Fruit fly (Drosophila melanogaster) whole organism, embryonic: ENCODE measurements around the gene CG44362.

Experiments used
- Blimp-1 ChIP-seq: fragments of 200-800 bp; sonication (Bioruptor generic); optimal IDR thresholded peaks from 3 replicates; lab custom pipeline; 2018; ENCODE audit warnings: missing biosample characterization, missing genetic modification characterization, mild to moderate bottlenecking, moderate library complexity, missing genetic modification reagents
- CG10147 ChIP-seq: fragments of 200-800 bp; sonication (Bioruptor generic); optimal IDR thresholded peaks from 2 replicates; lab custom pipeline; 2019; ENCODE audit warnings: missing biosample characterization, mild to moderate bottlenecking, missing genetic modification characterization, moderate library complexity
- CG10274 ChIP-seq: fragments of 200-800 bp; sonication (Bioruptor generic); optimal IDR thresholded peaks from 3 replicates; lab custom pipeline; 2017; ENCODE audit warnings: missing biosample characterization, mild to moderate bottlenecking, missing genetic modification characterization
- CG15073 ChIP-seq: fragments of 200-800 bp; sonication (Bioruptor generic); optimal IDR thresholded peaks from 2 replicates; lab custom pipeline; 2016; ENCODE audit warnings: missing biosample characterization, missing genetic modification characterization
- CG15514 ChIP-seq: fragments of 200-800 bp; sonication (Bioruptor generic); optimal IDR thresholded peaks from 3 replicates; lab custom pipeline; 2017; ENCODE audit warnings: missing biosample characterization, missing genetic modification characterization, mild to moderate bottlenecking, moderate library complexity, missing genetic modification reagents
- CG1602 ChIP-seq: fragments of 200-800 bp; sonication (Bioruptor generic); optimal IDR thresholded peaks from 3 replicates; lab custom pipeline; 2016; ENCODE audit warnings: missing biosample characterization, missing genetic modification characterization
- CG17829 ChIP-seq: fragments of 200-800 bp; optimal IDR thresholded peaks from 2 replicates; lab custom pipeline; 2019; ENCODE audit warnings: missing biosample characterization, mild to moderate bottlenecking, missing genetic modification characterization, moderate library complexity
- CG2199 ChIP-seq: fragments of 200-800 bp; sonication (Bioruptor generic); IDR thresholded peaks from 3 replicates; pipeline ENCODE4 v1.3.6; 2022; ENCODE audit warnings: missing biosample characterization, missing genetic modification characterization
- CG31441 ChIP-seq: fragments of 200-800 bp; sonication (Bioruptor generic); IDR thresholded peaks from 2 replicates; pipeline ENCODE4 v1.3.6; 2022; ENCODE audit warnings: missing biosample characterization, missing genetic modification characterization
- CG33213 ChIP-seq: fragments of 200-800 bp; sonication (Bioruptor generic); optimal IDR thresholded peaks from 3 replicates; lab custom pipeline; 2016; ENCODE audit warnings: missing biosample characterization, missing genetic modification characterization
- CG4730 ChIP-seq: fragments of 200-800 bp; sonication (Bioruptor generic); IDR thresholded peaks from 2 replicates; pipeline ENCODE4 v1.3.6; 2022; ENCODE audit warnings: missing biosample characterization, missing genetic modification characterization
- CG5953 ChIP-seq: fragments of 200-800 bp; sonication (Bioruptor generic); IDR thresholded peaks from 2 replicates; pipeline ENCODE4 v1.3.6; 2022; ENCODE audit warnings: missing biosample characterization, missing genetic modification characterization
- CG6254 ChIP-seq: fragments of 200-800 bp; sonication (Bioruptor generic); optimal IDR thresholded peaks from 3 replicates; lab custom pipeline; 2017; ENCODE audit warnings: mild to moderate bottlenecking, missing biosample characterization, missing genetic modification reagents, missing genetic modification characterization
- CG8765 ChIP-seq: fragments of 200-800 bp; sonication (Bioruptor generic); IDR thresholded peaks from 2 replicates; pipeline ENCODE4 v1.3.6; 2022; ENCODE audit warnings: missing biosample characterization, missing genetic modification characterization
- CkIIα-i1 ChIP-seq: fragments of 200-800 bp; sonication (Bioruptor generic); IDR thresholded peaks from 2 replicates; pipeline ENCODE4 v1.3.6; 2022; ENCODE audit warnings: missing biosample characterization, missing genetic modification characterization
- CrebB ChIP-seq: fragments of 200-800 bp; sonication (Bioruptor generic); optimal IDR thresholded peaks from 3 replicates; lab custom pipeline; 2018; ENCODE audit warnings: missing biosample characterization, mild to moderate bottlenecking, missing genetic modification characterization
- Dad ChIP-seq: fragments of 200-800 bp; sonication (Bioruptor generic); optimal IDR thresholded peaks from 3 replicates; lab custom pipeline; 2016; ENCODE audit warnings: missing biosample characterization, missing genetic modification characterization
- Drgx ChIP-seq: fragments of 200-800 bp; sonication (Bioruptor generic); IDR thresholded peaks from 2 replicates; pipeline ENCODE4 v1.3.6; 2022; ENCODE audit warnings: missing biosample characterization, missing genetic modification characterization
- Hr39 ChIP-seq: fragments of >200 bp; optimal IDR thresholded peaks from 2 replicates; lab custom pipeline; 2017
- Lim3 ChIP-seq: fragments of 200-800 bp; sonication (Bioruptor generic); IDR thresholded peaks from 2 replicates; pipeline ENCODE4 v1.3.6; 2022; ENCODE audit warnings: missing biosample characterization, missing genetic modification characterization
- Lpt ChIP-seq: fragments of >200 bp; optimal IDR thresholded peaks from 2 replicates; lab custom pipeline; 2018; ENCODE audit warnings: missing biosample characterization, missing genetic modification characterization
- Max ChIP-seq: fragments of 200-800 bp; sonication (Bioruptor generic); optimal IDR thresholded peaks from 2 replicates; lab custom pipeline; 2016; ENCODE audit warnings: missing biosample characterization, mild to moderate bottlenecking, missing genetic modification characterization
- Med ChIP-seq: fragments of 200-800 bp; sonication (Bioruptor generic); peaks from one replicate; lab custom pipeline; 2016; ENCODE audit warnings: missing biosample characterization, missing genetic modification characterization, mild to moderate bottlenecking, inconsistent platforms, moderate library complexity
- Mrtf ChIP-seq: fragments of 200-800 bp; sonication (Bioruptor generic); IDR thresholded peaks from 3 replicates; pipeline ENCODE4 v1.3.6; 2022; ENCODE audit warnings: missing biosample characterization, missing genetic modification characterization
- Oli ChIP-seq: fragments of 200-800 bp; sonication (Bioruptor generic); optimal IDR thresholded peaks from 2 replicates; lab custom pipeline; 2018; ENCODE audit warnings: missing biosample characterization, mild to moderate bottlenecking, missing genetic modification characterization, moderate library complexity
- Stat92E ChIP-seq, 3 experiments: fragments of >200 bp in 2 of 3; fragments of 200-800 bp in 1 of 3; sonication (Bioruptor generic) in 1 of 3; optimal IDR thresholded peaks; 2 replicates each; lab custom pipeline; 2017 to 2019; ENCODE audit warnings: missing biosample characterization in 3 of 3, missing genetic modification characterization in 3 of 3, mild to moderate bottlenecking in 1 of 3, moderate library complexity in 1 of 3
- Xrp1 ChIP-seq: fragments of 200-800 bp; sonication (Bioruptor generic); IDR thresholded peaks from 2 replicates; pipeline ENCODE4 v1.3.6; 2022; ENCODE audit warnings: missing biosample characterization, missing genetic modification characterization
- ap ChIP-seq: fragments of 200-800 bp; sonication (Bioruptor generic); IDR thresholded peaks from 2 replicates; pipeline ENCODE4 v1.3.6; 2022; ENCODE audit warnings: missing biosample characterization, missing genetic modification characterization
- ara ChIP-seq: fragments of 200-800 bp; sonication (Bioruptor generic); IDR thresholded peaks from 2 replicates; pipeline ENCODE4 v1.3.6; 2022; ENCODE audit warnings: missing biosample characterization, missing genetic modification characterization
- br ChIP-seq: fragments of >200 bp; optimal IDR thresholded peaks from 2 replicates; lab custom pipeline; 2017
- cato ChIP-seq: fragments of 200-800 bp; sonication (Bioruptor generic); optimal IDR thresholded peaks from 2 replicates; lab custom pipeline; 2016; ENCODE audit warnings: missing biosample characterization, missing genetic modification characterization, borderline replicate concordance
- chif ChIP-seq, 2 experiments: fragments of 200-800 bp; sonication (Bioruptor generic); optimal IDR thresholded peaks; 3 replicates each; lab custom pipeline; 2016; ENCODE audit warnings: missing biosample characterization in 2 of 2, missing genetic modification characterization in 2 of 2
- corto ChIP-seq: fragments of 200-800 bp; sonication (Bioruptor generic); optimal IDR thresholded peaks from 2 replicates; lab custom pipeline; 2016; ENCODE audit warnings: missing biosample characterization, mild to moderate bottlenecking, missing genetic modification characterization, moderate library complexity
- dmrt99B ChIP-seq: fragments of 200-800 bp; sonication (Bioruptor generic); optimal IDR thresholded peaks from 2 replicates; lab custom pipeline; 2018; ENCODE audit warnings: missing biosample characterization, mild to moderate bottlenecking, missing genetic modification characterization, moderate library complexity
- dysf ChIP-seq: fragments of 200-800 bp; sonication (Bioruptor generic); IDR thresholded peaks from 3 replicates; pipeline ENCODE4 v1.3.6; 2022; ENCODE audit warnings: missing biosample characterization, missing genetic modification characterization
- eve ChIP-seq, 2 experiments: fragments of >200 bp; optimal IDR thresholded peaks; 2 replicates each; lab custom pipeline; 2017; ENCODE audit warnings: missing biosample characterization in 2 of 2, missing genetic modification characterization in 2 of 2
- nom ChIP-seq: fragments of 200-800 bp; sonication (Bioruptor generic); optimal IDR thresholded peaks from 2 replicates; lab custom pipeline; 2017; ENCODE audit warnings: missing biosample characterization, missing genetic modification characterization, mild to moderate bottlenecking, moderate library complexity, missing genetic modification reagents
- otp ChIP-seq: fragments of 200-800 bp; sonication (Bioruptor generic); IDR thresholded peaks from 3 replicates; pipeline ENCODE4, ENCODE4 v1.3.6; 2022; ENCODE audit warnings: missing biosample characterization, missing genetic modification characterization
- prd ChIP-seq, 3 experiments: fragments of >200 bp in 2 of 3; fragments of 200-800 bp in 1 of 3; sonication (Bioruptor generic) in 1 of 3; optimal IDR thresholded peaks in 2 of 3; IDR thresholded peaks in 1 of 3; 2 replicates in 2 of 3; 3 replicates in 1 of 3; pipeline versions ENCODE4 v1.3.6 to Lab custom; 2017 to 2022; ENCODE audit warnings: missing biosample characterization in 1 of 3, missing genetic modification characterization in 1 of 3
- ro ChIP-seq: fragments of 200-800 bp; sonication (Bioruptor generic); IDR thresholded peaks from 2 replicates; pipeline ENCODE4 v1.3.6; 2022; ENCODE audit warnings: missing biosample characterization, missing genetic modification characterization
- sisA ChIP-seq: fragments of 200-800 bp; sonication (Bioruptor generic); IDR thresholded peaks from 2 replicates; pipeline ENCODE4 v1.3.6; 2022; ENCODE audit warnings: missing biosample characterization, missing genetic modification characterization
- slp2 ChIP-seq: fragments of 200-800 bp; sonication (Bioruptor generic); optimal IDR thresholded peaks from 2 replicates; lab custom pipeline; 2016; ENCODE audit warnings: missing biosample characterization, missing genetic modification characterization
- stc ChIP-seq: fragments of 200-800 bp; sonication (Bioruptor generic); IDR thresholded peaks from 2 replicates; pipeline ENCODE4 v1.3.6; 2022; ENCODE audit warnings: missing biosample characterization, missing genetic modification characterization
- trem ChIP-seq: fragments of 200-800 bp; optimal IDR thresholded peaks from 3 replicates; lab custom pipeline; 2019; ENCODE audit warnings: missing biosample characterization, mild to moderate bottlenecking, missing genetic modification characterization, moderate library complexity
- z ChIP-seq: fragments of 200-800 bp; sonication (Bioruptor generic); IDR thresholded peaks from 3 replicates; pipeline ENCODE4 v1.3.6; 2022; ENCODE audit warnings: missing biosample characterization, missing genetic modification characterization

The CG44362 gene

dm6 chr3L:11369778-11370684 is 27.3 kb upstream of the CG44362 start (continued):
- TF ChIP-seq otp (GFP tag; lab: Robert Waterston, UW) (0 out of 3 replicates have a peak, but pooled peaks have one; percentile 7), prd (optimal IDR thresholded peaks at IDR 0.05; lab: Kevin White, UChicago) (no peak), prd (GFP tag; IDR thresholded peaks at IDR 0.05; lab: Robert Waterston, UW) (peak; percentile 26; the same call in 1 of the 3 replicates), CG6254 (GFP tag; lab: Kevin White, UChicago) (peak; percentile 73), CG31441 (GFP tag; lab: Robert Waterston, UW) (peak; percentile 79), Hr39 (lab: Kevin White, UChicago) (no peak), Blimp-1 (GFP tag; lab: Kevin White, UChicago) (peak; percentile 79), Oli (tag; lab: Kevin White, UChicago) (peak; percentile 4), trem (peak; percentile 66), stc (GFP tag; lab: Robert Waterston, UW) (0 out of 2 replicates have a peak, but pooled peaks have one; percentile 24), Med (GFP tag; lab: Kevin White, UChicago) (peak; percentile 40)

DNA sequence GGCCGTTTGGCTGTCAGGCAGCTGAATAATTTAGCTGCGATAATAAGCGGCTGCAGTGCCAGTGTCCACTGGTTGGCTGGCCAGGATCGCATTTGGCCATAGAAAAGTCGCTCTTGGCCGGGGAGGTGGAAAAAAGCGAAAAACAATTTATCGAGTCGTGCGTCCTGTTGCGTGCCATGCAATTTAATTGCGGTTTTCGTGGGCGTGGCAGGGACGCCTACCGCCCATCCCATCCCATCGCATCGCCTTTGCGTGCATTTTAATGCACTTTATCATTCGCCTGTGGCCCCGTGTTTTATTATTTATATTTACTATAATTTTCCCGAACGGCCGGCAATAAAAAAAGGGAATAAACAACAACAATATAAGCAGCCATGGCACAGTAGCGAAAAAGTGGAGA is 26.0 kb upstream of the CG44362 start:
- no peak for TF ChIP-seq ap (GFP tag; lab: Robert Waterston, UW)
- TF ChIP-seq CG4730 (GFP tag; lab: Robert Waterston, UW), result no peak
- TF ChIP-seq CkIIα-i1 (GFP tag; lab: Robert Waterston, UW), result no peak
- TF ChIP-seq CG1602 (GFP tag; lab: Kevin White, UChicago), result no peak
- no peak for TF ChIP-seq corto (GFP tag; lab: Kevin White, UChicago)
- 0 out of 3 replicates have a peak, but pooled peaks have one; percentile 12 for TF ChIP-seq dysf (GFP tag; lab: Robert Waterston, UW)
- no peak for TF ChIP-seq CG17829
- no peak for TF ChIP-seq CG5953 (GFP tag; lab: Robert Waterston, UW)
- TF ChIP-seq Dad, result no peak
- TF ChIP-seq chif (GFP tag; optimal IDR thresholded peaks at IDR 0.05; lab: Kevin White, UChicago), result no peak
- TF ChIP-seq Lim3 (GFP tag; lab: Robert Waterston, UW), result no peak
- no peak for TF ChIP-seq CG15514 (GFP tag; lab: Kevin White, UChicago)
- TF ChIP-seq Lpt (GFP tag; lab: Kevin White, UChicago), result no peak
- TF ChIP-seq ara (GFP tag; lab: Robert Waterston, UW), result no peak
- TF ChIP-seq Mrtf (GFP tag; lab: Robert Waterston, UW), result no peak
- no peak for TF ChIP-seq sisA (GFP tag; lab: Robert Waterston, UW)
- TF ChIP-seq CG8765 (GFP tag; lab: Robert Waterston, UW), result no peak
- TF ChIP-seq CG33213 (GFP tag; lab: Kevin White, UChicago), result no peak
- 0 out of 2 replicates have a peak, but pooled peaks have one; percentile 16 for TF ChIP-seq ro (GFP tag; lab: Robert Waterston, UW)
- peak; percentile 50 for TF ChIP-seq Med (GFP tag; lab: Kevin White, UChicago)
- TF ChIP-seq nom (GFP tag; lab: Kevin White, UChicago), result peak; percentile 10
- no peak for TF ChIP-seq CG15073 (GFP tag; lab: Kevin White, UChicago)
- no peak for TF ChIP-seq br (lab: Kevin White, UChicago)
- no peak for TF ChIP-seq Max (GFP tag; lab: Kevin White, UChicago)
- TF ChIP-seq Stat92E (GFP tag; optimal IDR thresholded peaks at IDR 0.05; lab: Kevin White, UChicago), result no peak
- TF ChIP-seq slp2 (GFP tag; lab: Kevin White, UChicago), result no peak
- TF ChIP-seq, all 482 proteins: peak for 4

dm6 chr3L:11372449-11372848 is 24.9 kb upstream of the CG44362 start:
- TF ChIP-seq Xrp1 (GFP tag; lab: Robert Waterston, UW) (0 out of 2 replicates have a peak, but pooled peaks have one; percentile 23), CG2199 (0 out of 3 replicates have a peak, but pooled peaks have one; percentile 50), CG10147 (GFP tag; lab: Kevin White, UChicago) (no peak), cato (GFP tag; lab: Kevin White, UChicago) (no peak), z (GFP tag; lab: Robert Waterston, UW) (0 out of 3 replicates have a peak, but pooled peaks have one; percentile 48), CrebB (tag; lab: Kevin White, UChicago) (no peak), eve (GFP tag; optimal IDR thresholded peaks at IDR 0.05; lab: Kevin White, UChicago) (peak in 1 of 2 experiments; percentile 5), dmrt99B (tag; lab: Kevin White, UChicago) (peak; percentile 2), ro (GFP tag; lab: Robert Waterston, UW) (no peak), Drgx (GFP tag; lab: Robert Waterston, UW) (0 out of 2 replicates have a peak, but pooled peaks have one; percentile 11), CG10274 (GFP tag; lab: Kevin White, UChicago) (no peak)
